Fruit fly (Drosophila melanogaster) S2 (cell line): ENCODE measurements around the gene X11Lbeta.

Experiments
- CG8478 ChIP-seq: fragments of >200 bp; optimal IDR thresholded peaks from 2 replicates; lab custom pipeline; 2018
- CTCF ChIP-seq, 2 experiments: fragments of >200 bp; optimal IDR thresholded peaks; 2 replicates each; lab custom pipeline; 2018

The X11Lbeta gene

dm6 chrX:10627062-10627756, at the start of gene X11Lbeta, which contains the start of gene CG9806:
TSS of gene X11Lbeta (plus strand) at chrX:10627737.
TSS of gene CG9806 (minus strand) at chrX:10627112.
- TF ChIP-seq CG8478 (lab: Kevin White, UChicago): no peak
- TF ChIP-seq CTCF (optimal IDR thresholded peaks at IDR 0.05; lab: Kevin White, UChicago): peak; percentile 25 to 47

- TF ChIP-seq CG8478 (lab: Kevin White, UChicago) (no peak), CTCF (optimal IDR thresholded peaks at IDR 0.05; lab: Kevin White, UChicago) (no peak)
These were observed 49.8 kb upstream of the X11Lbeta start for dm6 chrX:10577773-10578172.

dm6 chrX:10579569-10579968, 48.0 kb upstream of the X11Lbeta start:
- TF ChIP-seq CTCF (optimal IDR thresholded peaks at IDR 0.05; lab: Kevin White, UChicago): no peak
- no peak for TF ChIP-seq CG8478 (lab: Kevin White, UChicago)

dm6 chrX:10580459-10581103, 47.0 kb upstream of the X11Lbeta start:
- no peak for TF ChIP-seq CTCF (optimal IDR thresholded peaks at IDR 0.05; lab: Kevin White, UChicago)
- TF ChIP-seq CG8478 (lab: Kevin White, UChicago): no peak

dm6 chrX:10581476-10581875, 46.1 kb upstream of the X11Lbeta start:
- TF ChIP-seq CTCF (optimal IDR thresholded peaks at IDR 0.05; lab: Kevin White, UChicago) (no peak), CG8478 (lab: Kevin White, UChicago) (no peak)

dm6 chrX:10582064-10582463, 45.5 kb upstream of the X11Lbeta start:
- TF ChIP-seq CG8478 (lab: Kevin White, UChicago) (no peak), CTCF (optimal IDR thresholded peaks at IDR 0.05; lab: Kevin White, UChicago) (no peak)

- no peak for TF ChIP-seq CTCF (optimal IDR thresholded peaks at IDR 0.05; lab: Kevin White, UChicago)
- no peak for TF ChIP-seq CG8478 (lab: Kevin White, UChicago)
These were observed 43.1 kb upstream of the X11Lbeta start for dm6 chrX:10584461-10584860.

dm6 chrX:10585158-10585634, 42.3 kb upstream of the X11Lbeta start, which contains the start of gene spri:
TSS of gene spri (minus strand) at chrX:10585422.
- TF ChIP-seq CTCF (optimal IDR thresholded peaks at IDR 0.05; lab: Kevin White, UChicago): no peak
- TF ChIP-seq CG8478 (lab: Kevin White, UChicago): no peak

- TF ChIP-seq CTCF (optimal IDR thresholded peaks at IDR 0.05; lab: Kevin White, UChicago) (no peak), CG8478 (lab: Kevin White, UChicago) (no peak)
These were observed 41.4 kb upstream of the X11Lbeta start for dm6 chrX:10586173-10586572.

dm6 chrX:10587445-10587844, 40.1 kb upstream of the X11Lbeta start:
- no peak for TF ChIP-seq CTCF (optimal IDR thresholded peaks at IDR 0.05; lab: Kevin White, UChicago)
- TF ChIP-seq CG8478 (lab: Kevin White, UChicago): no peak

dm6 chrX:10588789-10589188, 38.7 kb upstream of the X11Lbeta start, which contains the start of gene Rab9D:
TSS of gene Rab9D (plus strand) at chrX:10589089.
- TF ChIP-seq CTCF (optimal IDR thresholded peaks at IDR 0.05; lab: Kevin White, UChicago): no peak
- TF ChIP-seq CG8478 (lab: Kevin White, UChicago): no peak

dm6 chrX:10595813-10596212, 31.7 kb upstream of the X11Lbeta start, which contains the start of the genes Hmr and CG2124:
TSS of gene Hmr (minus strand) at chrX:10595855.
TSS of gene CG2124 (plus strand) at chrX:10596122.
- TF ChIP-seq CG8478 (lab: Kevin White, UChicago): no peak
- TF ChIP-seq CTCF (optimal IDR thresholded peaks at IDR 0.05; lab: Kevin White, UChicago): no peak

dm6 chrX:10599318-10599717, 28.2 kb upstream of the X11Lbeta start:
- no peak for TF ChIP-seq CG8478 (lab: Kevin White, UChicago)
- no peak for TF ChIP-seq CTCF (optimal IDR thresholded peaks at IDR 0.05; lab: Kevin White, UChicago)

- TF ChIP-seq CG8478 (lab: Kevin White, UChicago) (no peak), CTCF (optimal IDR thresholded peaks at IDR 0.05; lab: Kevin White, UChicago) (no peak)
These were observed 27.2 kb upstream of the X11Lbeta start for dm6 chrX:10600254-10600916.
